Fruit fly (Drosophila melanogaster): Measurements from ENCODE around the gene Grx1.

The Grx1 gene

dm6 chr3L:18870027-18870426 is 997 bp downstream of the Grx1 start, which contains the start of gene Blos3 (continued):
- TF ChIP-seq CG12391 (tag; optimal IDR thresholded peaks at IDR 0.05) (peak; percentile 56), tin (GFP tag; optimal IDR thresholded peaks at IDR 0.05) (peak; percentile 50), sob (GFP tag; IDR thresholded peaks at IDR 0.05) (no peak), MTF-1 (GFP tag; optimal IDR thresholded peaks at IDR 0.05; ENCODE audit: borderline replicate concordance) (peak; percentile 11), Oaz (GFP tag; IDR thresholded peaks at IDR 0.05) (no peak), CG1233 (GFP tag; optimal IDR thresholded peaks at IDR 0.05) (peak; percentile 24), bcd (GFP tag; optimal IDR thresholded peaks at IDR 0.05) (peak; percentile 24), CG11085 (GFP tag; IDR thresholded peaks at IDR 0.05) (0 out of 2 replicates have a peak, but pooled peaks have one; percentile 27), CG9817 (tag; optimal IDR thresholded peaks at IDR 0.05) (peak; percentile 52), CG6654 (GFP tag; optimal IDR thresholded peaks at IDR 0.05) (no peak), CG14050 (GFP tag; IDR thresholded peaks at IDR 0.05) (no peak), prd (optimal IDR thresholded peaks at IDR 0.05) (no peak), prd (GFP tag; IDR thresholded peaks at IDR 0.05) (peak; percentile 54), caup (GFP tag; optimal IDR thresholded peaks at IDR 0.05; ENCODE audit: severe bottlenecking) (peak; percentile 23), grau (tag; optimal IDR thresholded peaks at IDR 0.05) (peak; percentile 47), CG10654 (GFP tag; optimal IDR thresholded peaks at IDR 0.05) (peak; percentile 20), nmo (GFP tag; optimal IDR thresholded peaks at IDR 0.05) (peak; percentile 11), CG34224 (GFP tag; IDR thresholded peaks at IDR 0.05; ENCODE audit: partially characterized antibody) (no peak), ase (GFP tag; IDR thresholded peaks at IDR 0.05) (no peak), CG3726 (GFP tag; IDR thresholded peaks at IDR 0.05) (no peak), chinmo (GFP tag; IDR thresholded peaks at IDR 0.05; ENCODE audit: partially characterized antibody) (peak; percentile 69; the same call in 3 of the 4 replicates), Chrac-16 (GFP tag; optimal IDR thresholded peaks at IDR 0.05) (peak; percentile 49), CG13424 (tag; optimal IDR thresholded peaks at IDR 0.05) (peak; percentile 46), CG8944 (GFP tag; optimal IDR thresholded peaks at IDR 0.05) (peak; percentile 29), CG2120 (GFP tag; optimal IDR thresholded peaks at IDR 0.05) (peak; percentile 71), CG7556 (GFP tag; optimal IDR thresholded peaks at IDR 0.05) (peak; percentile 37), CG18764 (GFP tag; optimal IDR thresholded peaks at IDR 0.05) (peak; percentile 19), Abd-B (GFP tag; optimal IDR thresholded peaks at IDR 0.05) (peak; percentile 25), ac (GFP tag; optimal IDR thresholded peaks at IDR 0.05) (no peak), chn (GFP tag; optimal IDR thresholded peaks at IDR 0.05) (peak; percentile 52), CG17912 (GFP tag; optimal IDR thresholded peaks at IDR 0.05) (peak; percentile 51), scrt (GFP tag; optimal IDR thresholded peaks at IDR 0.05) (peak; percentile 89), Antp (GFP tag; optimal IDR thresholded peaks at IDR 0.05) (peak; percentile 54), Ada2b (GFP tag; IDR thresholded peaks at IDR 0.05) (peak; percentile 35; the same call in 1 of the 2 replicates), gcm (GFP tag; optimal IDR thresholded peaks at IDR 0.05) (no peak), Lhr (GFP tag; optimal IDR thresholded peaks at IDR 0.05) (no peak), wek (GFP tag; optimal IDR thresholded peaks at IDR 0.05) (peak; percentile 73), CG11398 (GFP tag; optimal IDR thresholded peaks at IDR 0.05) (no peak), CG4424 (GFP tag; optimal IDR thresholded peaks at IDR 0.05) (peak; percentile 29), unc-4 (GFP tag; IDR thresholded peaks at IDR 0.05; ENCODE audit: partially characterized antibody) (no peak), crc (GFP tag; optimal IDR thresholded peaks at IDR 0.05) (peak; percentile 29), H15 (GFP tag; IDR thresholded peaks at IDR 0.05) (0 out of 3 replicates have a peak, but pooled peaks have one; percentile 33), dpn (GFP tag; optimal IDR thresholded peaks at IDR 0.05) (peak; percentile 43 to 56), Doc2 (GFP tag; IDR thresholded peaks at IDR 0.05) (no peak), CG9727 (GFP tag; optimal IDR thresholded peaks at IDR 0.05) (peak; percentile 32), CG18599 (GFP tag; optimal IDR thresholded peaks at IDR 0.05) (peak; percentile 57), pnt (GFP tag; optimal IDR thresholded peaks at IDR 0.05) (peak; percentile 60), CG8924 (tag; optimal IDR thresholded peaks at IDR 0.05) (peak; percentile 58), zen (tag; optimal IDR thresholded peaks at IDR 0.05) (no peak), salm (tag; optimal IDR thresholded peaks at IDR 0.05) (peak; percentile 6)
